Worm (Caenorhabditis elegans) whole organism, mixed stage, embryonic: ENCODE measurements around the gene scl-2.

Source experiments
- blmp-1 ChIP-seq: fragments of 150-350 bp; optimal IDR thresholded peaks from 2 replicates; lab custom pipeline; 2014; ENCODE audit warnings: missing biosample characterization, missing genetic modification characterization
- ces-1 ChIP-seq: fragments of 150-350 bp; optimal IDR thresholded peaks from 2 replicates; lab custom pipeline; 2014; ENCODE audit warnings: missing biosample characterization, missing genetic modification reagents, missing genetic modification characterization
- drap-1 ChIP-seq: fragments of 200-800 bp; sonication (Bioruptor generic); optimal IDR thresholded peaks from 3 replicates; lab custom pipeline; 2018; ENCODE audit warnings: mild to moderate bottlenecking, missing genetic modification characterization, missing compliant biosample characterization
- lin-13 ChIP-seq: fragments of 150-350 bp; optimal IDR thresholded peaks from 2 replicates; lab custom pipeline; 2014; ENCODE audit warnings: missing biosample characterization, missing genetic modification characterization
- nhr-237 ChIP-seq: fragments of 150-350 bp; optimal IDR thresholded peaks from 2 replicates; lab custom pipeline; 2014; ENCODE audit warnings: missing biosample characterization, missing genetic modification characterization
- nhr-28 ChIP-seq: fragments of 150-350 bp; optimal IDR thresholded peaks from 2 replicates; lab custom pipeline; 2014; ENCODE audit warnings: missing biosample characterization, missing genetic modification characterization
- pha-4 ChIP-seq: fragments of 150-350 bp; optimal IDR thresholded peaks from 2 replicates; lab custom pipeline; 2018; ENCODE audit warnings: missing biosample characterization, missing genetic modification reagents, missing genetic modification characterization
- snpc-4 ChIP-seq: fragments of 150-350 bp; optimal IDR thresholded peaks from 2 replicates; lab custom pipeline; 2014; ENCODE audit warnings: missing biosample characterization, missing genetic modification characterization
- unc-62 ChIP-seq: fragments of 150-350 bp; optimal IDR thresholded peaks from 2 replicates; lab custom pipeline; 2014; ENCODE audit warnings: missing biosample characterization, missing genetic modification reagents, missing genetic modification characterization

DNA sequence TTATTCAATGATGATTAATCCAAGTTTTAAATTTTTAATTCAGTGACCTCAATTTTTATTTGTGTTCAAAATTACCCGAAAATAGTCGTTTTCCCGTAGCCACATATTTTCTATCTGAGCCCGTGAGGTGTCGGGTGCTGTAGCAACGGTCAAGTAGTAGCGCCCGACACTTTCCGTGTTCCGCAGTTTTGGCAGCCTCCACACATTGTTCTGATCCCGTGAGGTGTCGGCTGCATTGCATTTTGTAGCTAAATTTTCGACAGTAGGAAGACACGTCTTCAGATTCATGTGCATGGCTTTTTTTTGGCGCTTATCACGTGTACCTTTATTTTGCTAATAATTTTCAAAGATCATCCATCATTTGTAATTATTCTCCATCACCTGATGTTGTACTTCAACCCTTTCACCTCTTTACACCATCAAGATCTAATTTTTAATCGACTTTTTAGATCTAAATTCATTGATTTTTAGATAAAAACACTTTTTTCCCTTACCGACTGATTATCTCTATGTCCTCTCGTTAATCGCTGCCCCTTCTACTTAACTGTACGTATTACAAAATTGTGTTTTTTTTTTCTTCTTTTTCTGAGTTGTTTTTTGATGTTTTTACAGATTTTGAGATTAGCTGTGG is 43.7 kb upstream of the scl-2 start:
- TF ChIP-seq blmp-1 (tag; lab: Kevin White, UChicago) (no peak), snpc-4 (tag; lab: Kevin White, UChicago) (no peak), unc-62 (GFP tag; lab: Kevin White, UChicago) (no peak), pha-4 (tag; lab: Kevin White, UChicago) (no peak), nhr-237 (tag; lab: Kevin White, UChicago) (no peak), ces-1 (GFP tag; lab: Kevin White, UChicago) (no peak), nhr-28 (no peak), lin-13 (tag; lab: Kevin White, UChicago) (no peak), drap-1 (no peak)
